Worm (Caenorhabditis elegans) whole organism, L3 larva: Measurements from ENCODE around the gene adk-1.
A peak's percentile ranks its signal among the peaks of the same experiment; 100 is the strongest.

Experiments used
- R02D3.7 ChIP-seq: fragments of 150-350 bp; optimal IDR thresholded peaks from 2 replicates; lab custom pipeline; 2014; ENCODE audit warnings: missing biosample characterization, missing genetic modification characterization
- ZK546.5 ChIP-seq: sonication (generic microtip); optimal IDR thresholded peaks from 2 replicates; lab custom pipeline; 2017; ENCODE audit warnings: missing biosample characterization, missing genetic modification characterization
- aly-2 ChIP-seq: fragments of 150-350 bp; optimal IDR thresholded peaks from 2 replicates; lab custom pipeline; 2014; ENCODE audit warnings: missing biosample characterization, missing genetic modification characterization
- ama-1 ChIP-seq: fragments of 150-350 bp; optimal IDR thresholded peaks from 2 replicates; lab custom pipeline; 2018
- ceh-16 ChIP-seq: sonication (generic microtip); optimal IDR thresholded peaks from 2 replicates; lab custom pipeline; 2017; ENCODE audit warnings: missing biosample characterization, missing genetic modification characterization
- ceh-28 ChIP-seq: fragments of 150-350 bp; optimal IDR thresholded peaks from 2 replicates; lab custom pipeline; 2014; ENCODE audit warnings: missing biosample characterization, missing genetic modification reagents, missing genetic modification characterization
- ceh-82 ChIP-seq: fragments of 150-350 bp; optimal IDR thresholded peaks from 2 replicates; lab custom pipeline; 2014; ENCODE audit warnings: missing biosample characterization, missing genetic modification characterization
- ceh-9 ChIP-seq: sonication (generic microtip); optimal IDR thresholded peaks from 2 replicates; lab custom pipeline; 2018; ENCODE audit warnings: missing biosample characterization, missing genetic modification characterization
- daf-12 ChIP-seq: fragments of 150-350 bp; optimal IDR thresholded peaks from 2 replicates; lab custom pipeline; 2014; ENCODE audit warnings: missing biosample characterization, missing genetic modification reagents, missing genetic modification characterization
- egl-27 ChIP-seq: sonication (generic microtip); optimal IDR thresholded peaks from 4 replicates; lab custom pipeline; 2017; ENCODE audit warnings: missing biosample characterization, missing genetic modification reagents, missing genetic modification characterization
- egl-5 ChIP-seq: fragments of 150-350 bp; optimal IDR thresholded peaks from 2 replicates; lab custom pipeline; 2017; ENCODE audit warnings: missing biosample characterization, missing genetic modification reagents, missing genetic modification characterization, inconsistent platforms
- elt-2 ChIP-seq: sonication (generic microtip); optimal IDR thresholded peaks from 2 replicates; lab custom pipeline; 2016; ENCODE audit warnings: missing genetic modification reagents, mild to moderate bottlenecking, missing genetic modification characterization, missing compliant biosample characterization
- elt-3 ChIP-seq, 3 experiments: fragments of 150-350 bp in 1 of 3; sonication (generic microtip) in 2 of 3; optimal IDR thresholded peaks; 2 replicates in 2 of 3; 4 replicates in 1 of 3; lab custom pipeline; 2014 to 2017; ENCODE audit warnings: missing biosample characterization in 3 of 3, missing genetic modification characterization in 3 of 3
- fkh-10 ChIP-seq: sonication (generic microtip); optimal IDR thresholded peaks from 2 replicates; lab custom pipeline; 2017; ENCODE audit warnings: missing biosample characterization, missing genetic modification reagents, missing genetic modification characterization
- hmg-11 ChIP-seq: sonication (generic microtip); optimal IDR thresholded peaks from 2 replicates; lab custom pipeline; 2016; ENCODE audit warnings: missing genetic modification characterization, missing compliant biosample characterization
- jun-1 ChIP-seq: fragments of 150-350 bp; optimal IDR thresholded peaks from 2 replicates; lab custom pipeline; 2014; ENCODE audit warnings: missing biosample characterization, missing genetic modification reagents, missing genetic modification characterization
- lin-15B ChIP-seq: fragments of 150-350 bp; optimal IDR thresholded peaks from 2 replicates; lab custom pipeline; 2014; ENCODE audit warnings: missing biosample characterization, missing genetic modification characterization
- lin-39 ChIP-seq: fragments of 150-350 bp; optimal IDR thresholded peaks from 2 replicates; lab custom pipeline; 2018; ENCODE audit warnings: missing biosample characterization, missing genetic modification reagents, missing genetic modification characterization
- lsy-12 ChIP-seq: sonication (generic microtip); optimal IDR thresholded peaks from 2 replicates; lab custom pipeline; 2016; ENCODE audit warnings: mild to moderate bottlenecking, missing genetic modification characterization, missing compliant biosample characterization
- mml-1 ChIP-seq: fragments of 150-350 bp; sonication (generic microtip); optimal IDR thresholded peaks from 3 replicates; lab custom pipeline; 2014; ENCODE audit warnings: missing biosample characterization, missing genetic modification characterization
- nfya-1 ChIP-seq: sonication (generic microtip); optimal IDR thresholded peaks from 2 replicates; lab custom pipeline; 2017; ENCODE audit warnings: missing genetic modification characterization, mild to moderate bottlenecking, missing compliant biosample characterization, antibody characterized with exemption, moderate library complexity; ENCODE audit not compliant: insufficient read depth
- nhr-11 ChIP-seq: fragments of 150-350 bp; optimal IDR thresholded peaks from 2 replicates; lab custom pipeline; 2014; ENCODE audit warnings: missing biosample characterization, missing genetic modification characterization
- nhr-12 ChIP-seq: fragments of 150-350 bp; optimal IDR thresholded peaks from 2 replicates; lab custom pipeline; 2014; ENCODE audit warnings: missing biosample characterization, missing genetic modification characterization
- nhr-23 ChIP-seq: fragments of 150-350 bp; optimal IDR thresholded peaks from 2 replicates; lab custom pipeline; 2014; ENCODE audit warnings: missing biosample characterization, missing genetic modification reagents, missing genetic modification characterization
- nhr-25 ChIP-seq: sonication (generic microtip); optimal IDR thresholded peaks from 2 replicates; lab custom pipeline; 2017; ENCODE audit warnings: missing biosample characterization, missing genetic modification characterization
- nhr-28 ChIP-seq: fragments of 150-350 bp; optimal IDR thresholded peaks from 2 replicates; lab custom pipeline; 2014; ENCODE audit warnings: missing biosample characterization, missing genetic modification characterization
- nhr-43 ChIP-seq: sonication (generic microtip); optimal IDR thresholded peaks from 2 replicates; lab custom pipeline; 2016; ENCODE audit warnings: mild to moderate bottlenecking, missing genetic modification characterization, missing compliant biosample characterization; ENCODE audit not compliant: poor library complexity, severe bottlenecking
- nhr-77 ChIP-seq: fragments of 150-350 bp; optimal IDR thresholded peaks from 2 replicates; lab custom pipeline; 2014; ENCODE audit warnings: missing biosample characterization, missing genetic modification characterization
- pha-4 ChIP-seq: fragments of 150-350 bp; optimal IDR thresholded peaks from 2 replicates; lab custom pipeline; 2014; ENCODE audit warnings: missing biosample characterization, missing genetic modification reagents, missing genetic modification characterization
- pqm-1 ChIP-seq: fragments of 150-350 bp; optimal IDR thresholded peaks from 2 replicates; lab custom pipeline; 2017; ENCODE audit warnings: missing biosample characterization, missing genetic modification characterization, inconsistent platforms
- skn-1 ChIP-seq: fragments of 150-350 bp; optimal IDR thresholded peaks from 2 replicates; lab custom pipeline; 2014; ENCODE audit warnings: missing biosample characterization, missing genetic modification characterization
- snpc-4 ChIP-seq: fragments of 150-350 bp; optimal IDR thresholded peaks from 2 replicates; lab custom pipeline; 2014; ENCODE audit warnings: missing biosample characterization, missing genetic modification characterization
- tbx-2 ChIP-seq: sonication (generic microtip); optimal IDR thresholded peaks from 2 replicates; lab custom pipeline; 2016; ENCODE audit warnings: mild to moderate bottlenecking, missing genetic modification characterization, missing compliant biosample characterization
- unc-39 ChIP-seq: sonication (generic microtip); optimal IDR thresholded peaks from 4 replicates; lab custom pipeline; 2017; ENCODE audit warnings: missing biosample characterization, missing genetic modification characterization
- unc-62 ChIP-seq: fragments of 150-350 bp; sonication (generic microtip); optimal IDR thresholded peaks from 4 replicates; lab custom pipeline; 2014; ENCODE audit warnings: missing biosample characterization, missing genetic modification reagents, missing genetic modification characterization
- zag-1 ChIP-seq: fragments of 150-350 bp; optimal IDR thresholded peaks from 2 replicates; lab custom pipeline; 2014; ENCODE audit warnings: missing biosample characterization, missing genetic modification characterization
- ztf-11 ChIP-seq: fragments of 150-350 bp; optimal IDR thresholded peaks from 2 replicates; lab custom pipeline; 2014; ENCODE audit warnings: missing biosample characterization, missing genetic modification characterization

adk-1 gene

ce11 chrIV:11183991-11184390 is 26.6 kb downstream of the adk-1 start, which contains the start of gene nuaf-3:
nuaf-3 (plus strand) TSS chrIV:11184291.
- peak; percentile 34 for TF ChIP-seq elt-2 (tag; lab: Kevin White, UChicago)
- no peak for TF ChIP-seq nfya-1 (tag; lab: Kevin White, UChicago)
- no peak for TF ChIP-seq nhr-28 (tag; lab: Kevin White, UChicago)

DNA sequence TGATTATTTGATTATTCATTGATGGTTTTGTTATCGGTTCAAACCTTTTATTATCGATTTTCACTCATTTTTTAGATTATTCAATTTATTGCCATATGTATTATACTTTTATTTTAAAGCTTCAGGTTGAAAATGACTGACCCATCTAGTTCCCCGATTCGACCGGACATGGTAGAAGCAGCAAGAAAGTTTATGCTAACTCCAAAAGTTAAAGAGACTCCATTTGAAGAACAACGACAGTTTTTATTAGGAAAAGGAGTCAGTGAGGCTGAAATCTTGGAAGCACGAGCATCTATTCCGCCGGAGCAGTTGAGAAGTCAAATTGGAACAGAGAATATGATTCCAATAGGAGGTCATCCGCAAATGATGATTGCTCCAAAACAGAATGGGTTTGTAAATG is 27.6 kb downstream of the adk-1 start, which contains the start of gene prx-14:
prx-14 (plus strand) TSS at position 120 of the 400 bp plus-strand sequence.
- no peak for TF ChIP-seq nhr-23 (tag; lab: Kevin White, UChicago)
- no peak for TF ChIP-seq mml-1 (tag; lab: Kevin White, UChicago)
- no peak for TF ChIP-seq pqm-1 (tag; lab: Kevin White, UChicago)
- no peak for TF ChIP-seq egl-5 (tag; lab: Kevin White, UChicago)
- peak; percentile 8 for TF ChIP-seq pha-4 (tag; lab: Kevin White, UChicago)
- TF ChIP-seq nhr-12: no peak
- TF ChIP-seq elt-2 (tag; lab: Kevin White, UChicago): peak; percentile 0
- TF ChIP-seq R02D3.7 (tag; lab: Kevin White, UChicago): no peak

ce11 chrIV:11180077-11180476 is 30.6 kb downstream of the adk-1 start:
- TF ChIP-seq nhr-12 (no peak), fkh-10 (GFP tag; lab: Kevin White, UChicago) (no peak), lin-15B (tag; lab: Kevin White, UChicago) (no peak), nhr-77 (tag; lab: Kevin White, UChicago) (no peak), tbx-2 (no peak), pqm-1 (tag; lab: Kevin White, UChicago) (peak; percentile 32), elt-2 (tag; lab: Kevin White, UChicago) (peak; percentile 11), unc-39 (tag; lab: Kevin White, UChicago) (no peak), daf-12 (no peak), skn-1 (tag; lab: Kevin White, UChicago) (no peak), mml-1 (tag; lab: Kevin White, UChicago) (no peak), pha-4 (tag; lab: Kevin White, UChicago) (peak; percentile 6)

- TF ChIP-seq nhr-23 (tag; lab: Kevin White, UChicago): peak; percentile 84
- TF ChIP-seq pqm-1 (tag; lab: Kevin White, UChicago): peak; percentile 82
- peak; percentile 88 for TF ChIP-seq nfya-1 (tag; lab: Kevin White, UChicago)
- peak; percentile 67 for TF ChIP-seq nhr-25 (tag; lab: Kevin White, UChicago)
- peak; percentile 90 for TF ChIP-seq lin-15B (tag; lab: Kevin White, UChicago)
- TF ChIP-seq ceh-82: peak; percentile 16
- TF ChIP-seq skn-1 (tag; lab: Kevin White, UChicago): peak; percentile 46
- TF ChIP-seq ZK546.5 (tag; lab: Kevin White, UChicago): peak; percentile 39
- peak; percentile 93 for TF ChIP-seq egl-5 (tag; lab: Kevin White, UChicago)
- peak; percentile 81 for TF ChIP-seq lsy-12 (tag; lab: Kevin White, UChicago)
- TF ChIP-seq nhr-11 (tag; lab: Kevin White, UChicago): peak; percentile 64
- TF ChIP-seq jun-1: peak; percentile 82
- TF ChIP-seq egl-27 (tag; lab: Kevin White, UChicago): peak; percentile 19
- peak; percentile 29 for TF ChIP-seq hmg-11
- peak; percentile 68 for TF ChIP-seq pha-4 (tag; lab: Kevin White, UChicago)
- TF ChIP-seq R02D3.7 (tag; lab: Kevin White, UChicago): peak; percentile 74
- peak; percentile 39 for TF ChIP-seq fkh-10 (GFP tag; lab: Kevin White, UChicago)
- peak; percentile 83 for TF ChIP-seq tbx-2
- peak; percentile 87 for TF ChIP-seq nhr-43 (tag; lab: Kevin White, UChicago)
- TF ChIP-seq snpc-4 (tag; lab: Kevin White, UChicago): peak; percentile 75
- peak; percentile 38 for TF ChIP-seq lin-39 (tag; lab: Kevin White, UChicago)
- peak; percentile 70 for TF ChIP-seq ceh-28 (tag; lab: Kevin White, UChicago)
- TF ChIP-seq elt-2 (tag; lab: Kevin White, UChicago): peak; percentile 84
These were observed 31.4 kb downstream of the adk-1 start, which contains the start of gene cpt-2 for ce11 chrIV:11179123-11179740. cpt-2 (plus strand) TSS chrIV:11179645.

- no peak for TF ChIP-seq unc-62
- no peak for TF ChIP-seq zag-1 (tag; lab: Kevin White, UChicago)
- TF ChIP-seq ceh-9 (tag; lab: Kevin White, UChicago): no peak
- no peak for TF ChIP-seq snpc-4 (tag; lab: Kevin White, UChicago)
- no peak for TF ChIP-seq nhr-23 (tag; lab: Kevin White, UChicago)
- TF ChIP-seq nhr-43 (tag; lab: Kevin White, UChicago): no peak
- no peak for TF ChIP-seq elt-3 (tag; optimal IDR thresholded peaks at IDR 0.05; lab: Kevin White, UChicago)
- no peak for TF ChIP-seq egl-27 (tag; lab: Kevin White, UChicago)
- no peak for TF ChIP-seq jun-1
- no peak for TF ChIP-seq ama-1 (lab: Kevin White, UChicago)
- no peak for TF ChIP-seq aly-2 (tag; lab: Kevin White, UChicago)
- TF ChIP-seq ceh-16 (tag; lab: Kevin White, UChicago): no peak
- no peak for TF ChIP-seq lin-15B (tag; lab: Kevin White, UChicago)
- TF ChIP-seq nhr-28 (tag; lab: Kevin White, UChicago): no peak
- TF ChIP-seq tbx-2: no peak
- no peak for TF ChIP-seq fkh-10 (GFP tag; lab: Kevin White, UChicago)
- no peak for TF ChIP-seq nhr-11 (tag; lab: Kevin White, UChicago)
- TF ChIP-seq egl-5 (tag; lab: Kevin White, UChicago): no peak
- no peak for TF ChIP-seq ceh-82
- TF ChIP-seq ztf-11 (tag; lab: Kevin White, UChicago): no peak
These were observed 32.1 kb downstream of the adk-1 start, which contains the start of gene C08F8.9 for ce11 chrIV:11178495-11178894. C08F8.9 (minus strand) TSS chrIV:11178595.
